Worm (Caenorhabditis elegans) whole organism, dauer: Measurements from ENCODE around the gene chat-1.

Source experiments
- unc-62 ChIP-seq: sonication (generic microtip); optimal IDR thresholded peaks from 2 replicates; lab custom pipeline; 2017; ENCODE audit warnings: missing biosample characterization, missing genetic modification reagents, missing genetic modification characterization

chat-1 gene

DNA sequence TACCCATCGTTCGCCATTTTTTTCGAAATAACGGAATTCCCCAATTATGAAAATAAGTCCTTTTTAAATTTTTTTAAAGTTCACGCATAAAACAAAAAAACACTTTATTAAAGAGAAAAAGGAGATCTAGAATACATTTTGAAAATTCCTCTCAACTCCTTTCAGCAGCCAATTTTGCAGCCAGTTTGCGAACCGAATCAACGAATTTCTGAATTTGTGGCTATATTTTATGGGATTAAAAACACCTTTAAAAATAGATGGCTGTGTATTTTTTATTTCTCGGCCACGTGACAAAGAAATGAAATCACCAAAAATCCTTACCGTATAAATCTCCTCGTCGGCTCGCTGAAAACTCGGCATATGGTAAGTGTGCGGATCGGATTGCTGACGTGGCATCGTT, 32.9 kb downstream of the chat-1 start, which contains the start of gene M01H9.10:
Gene M01H9.10 (minus strand): TSS at position 101 of the 400 bp plus-strand sequence.
- no peak for TF ChIP-seq unc-62

DNA sequence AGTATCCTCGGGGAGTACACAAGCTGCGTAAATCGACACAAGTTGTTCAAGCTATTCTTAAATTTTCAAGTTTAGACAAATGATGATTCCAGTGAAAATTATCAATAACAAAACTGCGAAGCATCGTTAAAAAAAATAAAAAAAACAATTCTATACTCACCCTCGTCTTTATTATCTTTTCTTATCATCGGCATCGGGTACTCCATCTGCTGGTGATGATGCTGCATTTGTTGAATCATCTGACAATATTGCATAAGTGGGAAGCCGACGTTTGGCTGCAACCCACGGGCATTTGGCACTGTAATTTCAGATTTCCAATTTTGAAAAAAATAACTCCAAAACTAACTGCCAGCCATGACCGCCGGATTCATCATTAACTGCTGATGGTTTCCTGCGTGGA, 34.2 kb downstream of the chat-1 start:
- TF ChIP-seq unc-62 = no peak

DNA sequence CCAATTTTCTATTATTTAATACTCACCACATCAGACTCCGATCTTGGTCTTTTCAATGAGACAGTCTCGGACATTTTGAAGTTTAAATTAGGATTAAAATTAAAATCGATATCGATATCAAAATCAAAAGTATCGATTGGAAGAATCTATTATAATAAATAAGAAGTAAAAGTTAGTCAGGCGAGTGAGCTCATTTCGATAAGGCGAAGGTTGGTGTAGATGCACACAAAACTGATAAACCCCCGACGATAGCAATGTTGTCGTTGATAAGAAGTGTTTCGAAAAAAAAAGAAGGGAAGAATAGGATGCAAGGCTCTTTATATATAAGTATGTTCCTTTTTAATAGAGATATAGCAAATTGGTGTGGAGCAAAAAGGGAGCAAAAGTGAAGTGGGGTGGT, 35.4 kb downstream of the chat-1 start, which contains the start of gene M01H9.4:
Gene M01H9.4 (minus strand): TSS at position 379 of the 400 bp plus-strand sequence.
- TF ChIP-seq unc-62 = no peak

DNA sequence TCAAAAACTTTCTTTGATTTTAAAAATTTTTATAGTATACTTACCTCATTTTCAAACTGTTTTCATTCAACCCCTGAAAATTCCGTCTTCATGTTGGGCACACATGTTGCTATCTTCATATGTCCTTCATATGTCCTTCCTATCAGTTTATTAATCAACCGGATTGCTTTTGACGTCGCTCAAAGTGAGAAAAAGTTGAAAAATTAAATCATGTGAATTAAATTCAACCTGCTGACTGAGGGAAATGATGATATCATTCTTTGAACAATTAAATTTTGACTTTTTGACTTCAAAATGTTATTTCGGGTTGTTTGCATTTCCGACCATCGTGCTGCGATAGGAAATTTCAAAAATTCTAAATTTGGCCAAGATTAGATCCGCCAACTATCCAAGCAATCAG, 37.4 kb downstream of the chat-1 start:
- TF ChIP-seq unc-62 = no peak

DNA sequence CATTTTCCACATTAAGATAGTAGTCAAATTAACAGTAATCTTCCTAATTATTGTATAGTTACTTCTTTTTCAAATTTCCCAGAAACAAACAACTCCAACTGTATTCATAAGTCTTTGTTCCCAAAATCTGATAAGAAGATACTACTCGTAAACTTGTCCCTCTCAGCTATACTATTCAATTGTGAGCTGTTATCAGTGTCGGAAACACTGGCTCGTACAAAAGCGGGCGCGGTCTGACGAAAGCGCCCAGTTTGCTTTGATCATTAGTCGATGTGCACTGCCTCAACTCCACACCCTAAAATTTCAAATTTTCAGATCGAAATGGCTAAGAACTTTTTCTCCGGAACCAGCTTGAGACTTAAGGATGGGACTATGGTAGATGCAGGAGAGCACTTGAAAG, 39.6 kb downstream of the chat-1 start, which contains the start of gene trx-3:
Gene trx-3 (plus strand): TSS at position 291 of the 400 bp plus-strand sequence.
- no peak for TF ChIP-seq unc-62

DNA sequence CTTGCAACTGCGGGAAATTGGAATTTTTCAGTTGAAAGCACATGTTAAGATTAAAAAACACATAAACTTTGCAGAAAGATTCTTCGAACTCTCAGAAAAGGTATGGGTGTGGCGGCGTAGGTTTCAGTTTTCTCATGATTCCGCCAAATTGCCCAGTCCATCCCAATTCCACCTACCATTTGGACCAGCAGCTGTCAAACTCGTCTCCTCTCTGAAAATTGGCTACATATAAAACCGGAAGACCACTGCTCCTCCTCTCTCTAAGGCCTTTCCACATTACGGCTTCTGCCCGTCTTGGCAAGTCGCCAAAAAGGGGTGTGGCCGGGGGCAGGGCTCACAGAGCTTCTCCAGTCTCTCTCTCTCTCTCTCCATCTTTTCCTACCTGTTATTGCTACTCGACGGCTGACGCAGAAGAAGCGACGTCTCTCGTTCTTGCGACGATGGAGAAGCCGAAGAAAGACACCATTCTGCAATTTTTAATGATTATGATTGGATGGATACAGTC, 43.1 kb downstream of the chat-1 start, which contains the start of gene ZK180.7:
Gene ZK180.7 (plus strand): TSS at position 395 of the 505 bp plus-strand sequence.
- TF ChIP-seq unc-62 = no peak
